Fruit fly (Drosophila melanogaster): ENCODE results near the gene CG13285.

DNA sequence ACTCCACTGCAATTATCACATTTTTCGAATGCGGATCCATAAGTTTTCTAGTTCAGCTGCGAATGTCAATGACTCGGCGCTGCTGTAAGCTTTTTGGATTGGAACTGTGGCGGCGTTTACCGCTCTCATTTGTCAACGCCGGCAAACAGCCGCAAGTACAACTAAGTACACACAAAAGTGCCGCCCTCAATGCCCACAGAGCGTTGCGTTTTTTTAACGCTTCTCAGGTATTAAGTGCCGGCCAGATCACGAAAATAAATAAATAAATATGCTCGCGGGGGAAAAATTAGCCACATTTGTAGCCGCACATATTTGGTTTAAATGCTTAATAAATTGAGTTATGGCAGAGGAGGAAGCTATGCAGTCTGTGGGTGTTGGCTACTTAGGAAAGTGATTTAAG is 46.0 kb upstream of the CG13285 start:
- TF ChIP-seq Ets98B (GFP tag; IDR thresholded peaks at IDR 0.05) (no peak), CG8159 (tag; optimal IDR thresholded peaks at IDR 0.05) (no peak), CG34367 (tag; optimal IDR thresholded peaks at IDR 0.05) (no peak), CG9948 (tag; optimal IDR thresholded peaks at IDR 0.05) (no peak), D1 (tag; optimal IDR thresholded peaks at IDR 0.05) (no peak), CG12605 (GFP tag; IDR thresholded peaks at IDR 0.05) (no peak), EcR (GFP tag; optimal IDR thresholded peaks at IDR 0.05) (no peak), CG8301 (tag; optimal IDR thresholded peaks at IDR 0.05) (no peak), rn (GFP tag; IDR thresholded peaks at IDR 0.05) (no peak), Pif1B (GFP tag; optimal IDR thresholded peaks at IDR 0.05) (no peak), CG32121 (GFP tag; IDR thresholded peaks at IDR 0.05) (no peak), CG10348 (GFP tag; IDR thresholded peaks at IDR 0.05) (no peak), CG14655 (GFP tag; optimal IDR thresholded peaks at IDR 0.05) (no peak), CG15710 (tag; optimal IDR thresholded peaks at IDR 0.05) (no peak)

All from whole organism, pupa.